1 fruit fly cellular context compared by ENCODE assay signal in genomic region chr3L:8707075-8707474, dm6.
TF ChIP-seq lines count a peak whose summit lies in the region.

No protein-coding gene starts in this region.

TF ChIP-seq in whole organism, embryonic, 481 proteins besides CTCF, POLR2A, EP300 and RAD21 (continued from another document):
- TF ChIP-seq Eip74EF (GFP tag; optimal IDR thresholded peaks at IDR 0.05; lab: Kevin White, UChicago), result no peak
- TF ChIP-seq Antp (GFP tag; optimal IDR thresholded peaks at IDR 0.05; lab: Kevin White, UChicago), result no peak
- TF ChIP-seq Gsc (GFP tag; IDR thresholded peaks at IDR 0.05; lab: Robert Waterston, UW), result no peak
- TF ChIP-seq CG11085 (GFP tag; IDR thresholded peaks at IDR 0.05; lab: Robert Waterston, UW), result no peak
- TF ChIP-seq Hr39 (optimal IDR thresholded peaks at IDR 0.05; lab: Kevin White, UChicago), result no peak
- TF ChIP-seq ken (GFP tag; IDR thresholded peaks at IDR 0.05; lab: Robert Waterston, UW), result no peak
- no peak for TF ChIP-seq CG12659 (GFP tag; optimal IDR thresholded peaks at IDR 0.05; lab: Kevin White, UChicago)
- peak; percentile 41 for TF ChIP-seq lab (GFP tag; optimal IDR thresholded peaks at IDR 0.05; lab: Kevin White, UChicago)
- TF ChIP-seq CG7357 (GFP tag; IDR thresholded peaks at IDR 0.05; lab: Robert Waterston, UW), result no peak
- TF ChIP-seq CG1602 (GFP tag; optimal IDR thresholded peaks at IDR 0.05; lab: Kevin White, UChicago), result no peak
- TF ChIP-seq Optix (GFP tag; IDR thresholded peaks at IDR 0.05; lab: Robert Waterston, UW), result no peak
- TF ChIP-seq sqz (GFP tag; optimal IDR thresholded peaks at IDR 0.05; lab: Kevin White, UChicago), result no peak
- no peak for TF ChIP-seq CG8290 (GFP tag; optimal IDR thresholded peaks at IDR 0.05; lab: Kevin White, UChicago)
- peak in 1 of 2 experiments; percentile 2 for TF ChIP-seq CG8290 (tag; optimal IDR thresholded peaks at IDR 0.05; lab: Kevin White, UChicago)
- TF ChIP-seq Camta (GFP tag; optimal IDR thresholded peaks at IDR 0.05; lab: Kevin White, UChicago), result no peak
- TF ChIP-seq cwo (GFP tag; optimal IDR thresholded peaks at IDR 0.05; lab: Kevin White, UChicago), result peak; percentile 57
- no peak for TF ChIP-seq cas (GFP tag; IDR thresholded peaks at IDR 0.05; lab: Robert Waterston, UW)
- no peak for TF ChIP-seq CG10321 (GFP tag; IDR thresholded peaks at IDR 0.05; lab: Robert Waterston, UW)
- TF ChIP-seq MTF-1 (GFP tag; optimal IDR thresholded peaks at IDR 0.05; lab: Kevin White, UChicago; ENCODE audit: borderline replicate concordance), result no peak
- no peak for TF ChIP-seq Hr3 (GFP tag; optimal IDR thresholded peaks at IDR 0.05; lab: Kevin White, UChicago)
- no peak for TF ChIP-seq CG9932 (GFP tag; IDR thresholded peaks at IDR 0.05; lab: Robert Waterston, UW)
- 0 out of 2 replicates have a peak, but pooled peaks have one; percentile 27 for TF ChIP-seq nerfin-2 (GFP tag; IDR thresholded peaks at IDR 0.05; lab: Robert Waterston, UW; ENCODE audit: partially characterized antibody)
- TF ChIP-seq Scr (GFP tag; IDR thresholded peaks at IDR 0.05; lab: Robert Waterston, UW; ENCODE audit: partially characterized antibody), result no peak
- no peak for TF ChIP-seq CG8281 (tag; optimal IDR thresholded peaks at IDR 0.05; lab: Kevin White, UChicago)
- no peak for TF ChIP-seq CG12236 (GFP tag; optimal IDR thresholded peaks at IDR 0.05; lab: Kevin White, UChicago)
- peak; percentile 17 for TF ChIP-seq ftz-f1 (GFP tag; optimal IDR thresholded peaks at IDR 0.05; lab: Kevin White, UChicago)
- TF ChIP-seq NK7.1 (GFP tag; optimal IDR thresholded peaks at IDR 0.05; lab: Kevin White, UChicago), result no peak
- TF ChIP-seq lov (optimal IDR thresholded peaks at IDR 0.05; lab: Kevin White, UChicago), result no peak
- TF ChIP-seq lov (GFP tag; IDR thresholded peaks at IDR 0.05; lab: Robert Waterston, UW), result no peak
- no peak for TF ChIP-seq CG4282 (GFP tag; optimal IDR thresholded peaks at IDR 0.05; lab: Kevin White, UChicago)
- TF ChIP-seq Awh (GFP tag; IDR thresholded peaks at IDR 0.05; lab: Robert Waterston, UW), result no peak
- TF ChIP-seq bigmax (GFP tag; optimal IDR thresholded peaks at IDR 0.05; lab: Kevin White, UChicago), result no peak
- no peak for TF ChIP-seq Bgb (GFP tag; IDR thresholded peaks at IDR 0.05; lab: Robert Waterston, UW; ENCODE audit: partially characterized antibody)
- TF ChIP-seq CG10209 (GFP tag; optimal IDR thresholded peaks at IDR 0.05; lab: Kevin White, UChicago), result no peak
- no peak for TF ChIP-seq CG17186 (GFP tag; optimal IDR thresholded peaks at IDR 0.05; lab: Kevin White, UChicago)
- no peak for TF ChIP-seq CG32532 (GFP tag; IDR thresholded peaks at IDR 0.05; lab: Robert Waterston, UW)
- peak; percentile 65 for TF ChIP-seq sug (tag; optimal IDR thresholded peaks at IDR 0.05; lab: Kevin White, UChicago)
- TF ChIP-seq CG10366 (GFP tag; IDR thresholded peaks at IDR 0.05; lab: Robert Waterston, UW), result no peak
- TF ChIP-seq stwl (tag; optimal IDR thresholded peaks at IDR 0.05; lab: Kevin White, UChicago), result no peak
- TF ChIP-seq twi (tag; optimal IDR thresholded peaks at IDR 0.05; lab: Kevin White, UChicago), result no peak
- TF ChIP-seq ttk (GFP tag; IDR thresholded peaks at IDR 0.05; lab: Robert Waterston, UW), result no peak
- TF ChIP-seq Bteb2 (GFP tag; optimal IDR thresholded peaks at IDR 0.05; lab: Kevin White, UChicago), result no peak
- no peak for TF ChIP-seq CG15479 (GFP tag; optimal IDR thresholded peaks at IDR 0.05; lab: Kevin White, UChicago)
- TF ChIP-seq Stat92E (GFP tag; optimal IDR thresholded peaks at IDR 0.05; lab: Kevin White, UChicago), result no peak
- TF ChIP-seq en (GFP tag; optimal IDR thresholded peaks at IDR 0.05; lab: Kevin White, UChicago), result no peak
- TF ChIP-seq CG7963 (GFP tag; IDR thresholded peaks at IDR 0.05; lab: Robert Waterston, UW; ENCODE audit: partially characterized antibody), result no peak
- TF ChIP-seq CG11456 (GFP tag; IDR thresholded peaks at IDR 0.05; lab: Robert Waterston, UW), result no peak
- TF ChIP-seq Dip2 (GFP tag; IDR thresholded peaks at IDR 0.05; lab: Robert Waterston, UW), result no peak
- TF ChIP-seq sens (GFP tag; lab: Kevin White, UChicago), result no peak
- TF ChIP-seq Lim3 (GFP tag; IDR thresholded peaks at IDR 0.05; lab: Robert Waterston, UW), result no peak
- TF ChIP-seq NFAT (GFP tag; IDR thresholded peaks at IDR 0.05; lab: Robert Waterston, UW), result no peak
- no peak for TF ChIP-seq CkIIα-i1 (GFP tag; IDR thresholded peaks at IDR 0.05; lab: Robert Waterston, UW)
- TF ChIP-seq inv (GFP tag; IDR thresholded peaks at IDR 0.05; lab: Robert Waterston, UW; ENCODE audit: partially characterized antibody), result no peak
- TF ChIP-seq pita (GFP tag; optimal IDR thresholded peaks at IDR 0.05; lab: Kevin White, UChicago), result no peak
- no peak for TF ChIP-seq Doc2 (GFP tag; IDR thresholded peaks at IDR 0.05; lab: Robert Waterston, UW)
- no peak for TF ChIP-seq CG34422 (GFP tag; IDR thresholded peaks at IDR 0.05; lab: Robert Waterston, UW)
- no peak for TF ChIP-seq lbe (GFP tag; optimal IDR thresholded peaks at IDR 0.05; lab: Kevin White, UChicago)
- peak; percentile 64 for TF ChIP-seq Med (GFP tag; lab: Kevin White, UChicago)
- no peak for TF ChIP-seq CG18011 (GFP tag; optimal IDR thresholded peaks at IDR 0.05; lab: Kevin White, UChicago)
- no peak for TF ChIP-seq Hr78 (GFP tag; optimal IDR thresholded peaks at IDR 0.05; lab: Kevin White, UChicago)
